Fruit fly (Drosophila melanogaster) ovary, adult (tissue): ENCODE data around the gene NELF-B.
A peak's percentile ranks its signal among the peaks of the same experiment; 100 is the strongest.

Experiments used
- CG17801 ChIP-seq: fragments of 200-800 bp; optimal IDR thresholded peaks from 2 replicates; lab custom pipeline; 2019; ENCODE audit warnings: missing biosample characterization, mild to moderate bottlenecking, missing genetic modification characterization, moderate library complexity; ENCODE audit not compliant: partially characterized antibody

NELF-B gene

DNA sequence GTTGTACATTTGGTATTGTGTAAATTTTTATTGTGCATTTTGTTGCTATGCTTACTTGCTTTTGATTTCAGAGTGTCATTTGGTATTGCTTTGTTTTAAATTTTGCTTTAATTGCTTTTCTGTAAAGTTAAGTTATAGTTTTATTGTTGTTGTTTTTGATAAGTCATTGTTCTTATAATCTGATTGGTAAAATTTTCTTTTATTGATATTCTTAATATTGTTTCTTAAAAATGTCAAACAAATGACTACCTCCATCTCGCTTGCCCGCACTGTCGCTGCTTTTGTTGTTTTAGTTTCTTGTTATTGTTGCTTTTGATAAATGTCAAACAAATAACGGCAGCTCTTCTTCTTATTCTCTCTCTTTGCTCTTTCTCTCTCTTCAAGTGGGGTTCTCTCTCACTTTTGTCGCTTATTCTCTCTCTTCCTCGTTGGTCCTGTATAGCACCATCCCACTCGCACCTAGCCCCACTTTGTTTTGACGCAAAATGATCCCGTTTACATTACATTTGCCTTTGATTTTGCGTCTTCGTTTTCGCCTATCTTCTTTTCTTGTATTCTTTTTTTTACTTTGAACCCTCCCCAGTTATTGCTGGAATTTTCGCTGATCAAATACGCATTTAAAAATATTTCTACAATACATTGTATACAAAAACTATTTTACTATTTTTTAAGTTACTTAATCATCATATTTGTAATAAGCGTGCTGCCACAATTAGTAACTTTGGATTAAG is 18.3 kb downstream of the NELF-B start:
- TF ChIP-seq CG17801 (GFP tag; lab: Kevin White, UChicago), result no peak

DNA sequence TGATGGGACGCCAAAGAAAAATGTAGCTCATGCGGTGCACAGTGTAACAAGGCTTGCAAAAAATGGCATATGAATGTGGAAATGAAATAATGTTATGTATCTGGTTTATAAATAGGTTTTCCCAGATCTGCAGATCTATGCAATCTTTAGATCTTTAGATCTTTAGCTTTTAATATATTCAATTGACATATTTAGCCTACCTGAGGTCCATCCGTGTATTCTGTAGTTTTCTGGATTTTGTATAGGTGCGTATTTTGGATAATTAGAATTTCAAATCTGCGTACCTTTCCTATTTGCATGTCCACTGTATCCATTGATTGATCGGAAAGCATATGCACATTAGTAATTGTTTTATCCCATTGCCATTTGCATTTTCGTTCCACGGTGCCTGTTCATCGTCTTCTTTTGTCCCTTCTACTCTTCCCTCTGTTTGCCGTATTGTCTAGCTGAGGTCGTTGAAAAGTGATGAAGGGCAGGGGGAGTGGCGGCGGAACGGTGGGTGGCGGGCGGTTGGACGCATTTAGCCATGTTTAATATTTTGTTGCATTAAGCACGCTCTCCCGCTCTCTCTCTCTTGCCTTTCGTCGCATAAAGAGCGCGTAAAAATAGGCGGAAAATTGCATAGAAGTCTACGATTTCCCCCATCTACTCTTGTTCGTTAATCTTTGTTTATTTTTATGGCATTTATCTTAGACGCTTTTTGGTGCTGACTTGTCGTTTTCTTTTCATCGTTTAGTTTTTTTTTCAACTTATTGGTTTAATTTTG is 19.0 kb downstream of the NELF-B start, which contains the start of gene CHES-1-like:
Gene CHES-1-like (minus strand): TSS at position 444 of the 766 bp plus-strand sequence.
- TF ChIP-seq CG17801 (GFP tag; lab: Kevin White, UChicago), result peak; percentile 90

DNA sequence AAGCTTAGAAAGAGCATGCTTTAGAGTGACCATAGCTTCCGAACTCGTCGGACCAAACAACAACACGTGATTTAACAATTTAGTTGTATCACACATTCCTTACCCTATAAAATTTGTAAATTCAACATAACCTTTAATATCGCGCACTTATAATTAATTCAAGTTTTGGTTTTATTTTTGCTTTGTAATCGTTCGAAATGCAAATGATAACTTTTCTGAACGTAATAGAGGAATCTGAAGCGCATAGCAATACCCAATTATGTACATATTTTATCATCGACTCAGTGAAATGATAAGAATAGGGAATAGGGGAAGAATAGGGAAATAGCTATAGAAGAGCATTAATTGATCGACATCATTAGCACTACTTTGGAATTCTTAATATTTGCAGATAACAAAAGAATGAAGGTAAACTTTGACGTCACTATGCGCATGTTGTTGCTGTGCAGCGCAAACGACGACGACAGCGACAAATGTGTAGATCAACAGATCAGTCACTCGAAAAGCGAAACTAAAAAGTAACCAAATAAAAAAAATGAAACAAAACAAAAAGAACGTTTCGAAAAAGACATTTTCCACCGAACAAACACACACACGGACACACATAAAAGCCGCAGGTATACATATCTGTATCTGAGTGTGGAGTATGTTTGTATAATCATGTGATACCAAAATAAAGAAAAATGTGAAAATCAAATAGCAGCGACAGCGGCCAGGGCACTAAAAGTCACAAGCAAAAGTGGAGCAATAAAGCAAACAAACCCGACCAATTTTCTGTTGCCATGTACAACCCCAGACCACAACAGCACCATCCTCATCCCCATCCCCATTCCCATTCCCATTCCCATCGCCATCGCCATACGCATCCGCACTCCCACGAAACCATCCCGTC is 20.6 kb downstream of the NELF-B start:
- no peak for TF ChIP-seq CG17801 (GFP tag; lab: Kevin White, UChicago)

DNA sequence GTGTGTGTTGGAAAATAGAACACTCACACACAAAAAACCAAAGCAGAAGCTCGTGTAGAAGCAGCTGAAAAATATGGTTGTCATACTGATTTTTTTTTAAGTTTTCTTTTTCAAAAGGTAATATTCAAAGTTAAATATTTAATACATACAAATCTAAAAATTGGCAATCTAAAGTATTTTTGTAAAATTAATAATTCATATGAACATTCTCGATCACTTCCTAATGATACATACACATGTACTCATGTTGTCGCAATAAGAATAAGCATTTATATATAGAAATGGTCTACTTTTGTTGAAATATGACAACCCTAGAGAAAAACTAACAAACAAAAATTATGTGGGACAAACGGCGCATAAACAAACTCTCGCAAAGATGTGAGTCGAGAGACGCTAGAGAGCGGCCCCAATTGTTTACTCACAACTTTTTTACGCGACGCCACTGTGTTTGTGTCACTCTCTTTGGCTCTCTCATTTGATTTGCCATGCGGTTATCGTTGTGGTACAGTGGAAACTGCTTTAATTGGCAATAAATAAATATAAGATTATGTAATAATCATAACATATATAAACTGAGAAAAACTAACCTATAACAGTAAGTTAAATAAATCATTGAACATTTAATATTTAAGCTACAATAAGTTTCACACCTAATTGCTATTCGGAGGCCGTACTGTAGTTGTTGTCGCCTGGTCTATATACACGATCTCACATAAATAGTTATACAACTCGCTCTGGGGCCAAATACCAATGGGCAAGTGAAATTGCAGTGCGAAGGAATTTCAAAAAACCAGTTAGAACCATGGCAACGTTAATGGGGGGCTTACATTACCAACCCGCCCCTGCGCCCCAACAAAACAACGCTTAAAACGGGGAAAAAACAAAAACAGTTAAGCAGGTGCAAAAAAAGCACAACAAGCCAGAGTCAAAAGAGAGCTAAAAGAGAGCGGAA is 21.5 kb downstream of the NELF-B start:
- TF ChIP-seq CG17801 (GFP tag; lab: Kevin White, UChicago), result peak; percentile 99

DNA sequence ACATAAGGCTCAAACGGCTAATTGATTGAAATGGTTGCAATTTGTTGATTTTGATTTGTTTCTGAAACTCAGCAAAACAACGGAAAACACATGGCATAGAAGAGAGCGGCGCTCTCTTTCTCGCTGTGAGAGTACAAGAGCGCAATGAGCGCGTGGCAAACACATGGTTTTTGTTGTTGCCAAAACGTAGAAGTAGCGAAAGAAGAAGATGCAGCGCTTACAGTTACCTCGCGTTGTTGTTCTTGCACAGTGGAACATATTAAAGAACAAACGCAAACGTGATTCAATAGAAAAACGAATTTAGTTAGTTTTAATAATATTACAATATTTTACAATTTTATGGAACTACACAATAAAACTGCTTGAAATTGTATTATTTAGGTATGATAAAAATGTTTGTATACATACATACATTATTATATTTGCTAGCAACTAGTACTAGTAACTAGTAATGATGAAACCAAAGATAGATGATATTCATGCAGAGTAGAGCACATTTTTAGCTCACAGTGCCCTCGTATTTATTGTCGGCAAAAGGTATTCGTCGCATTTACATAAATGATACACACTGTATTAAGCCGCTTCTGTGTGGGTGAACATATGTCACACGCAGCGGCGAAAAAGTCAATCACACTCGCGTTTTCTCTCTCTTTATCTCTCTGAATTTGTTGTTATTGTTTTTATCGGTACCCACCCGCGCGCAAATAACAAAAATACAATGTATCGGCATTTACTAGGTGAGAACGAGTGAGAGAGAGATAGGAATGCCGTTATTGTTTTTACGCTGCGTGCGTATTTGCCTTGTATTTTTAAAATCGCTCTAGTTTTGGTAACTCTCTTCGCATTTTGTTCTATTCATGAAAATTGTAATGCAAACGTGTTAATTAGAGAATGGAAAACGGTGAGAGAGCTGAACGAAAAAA is 22.7 kb downstream of the NELF-B start:
- TF ChIP-seq CG17801 (GFP tag; lab: Kevin White, UChicago), result peak; percentile 96

DNA sequence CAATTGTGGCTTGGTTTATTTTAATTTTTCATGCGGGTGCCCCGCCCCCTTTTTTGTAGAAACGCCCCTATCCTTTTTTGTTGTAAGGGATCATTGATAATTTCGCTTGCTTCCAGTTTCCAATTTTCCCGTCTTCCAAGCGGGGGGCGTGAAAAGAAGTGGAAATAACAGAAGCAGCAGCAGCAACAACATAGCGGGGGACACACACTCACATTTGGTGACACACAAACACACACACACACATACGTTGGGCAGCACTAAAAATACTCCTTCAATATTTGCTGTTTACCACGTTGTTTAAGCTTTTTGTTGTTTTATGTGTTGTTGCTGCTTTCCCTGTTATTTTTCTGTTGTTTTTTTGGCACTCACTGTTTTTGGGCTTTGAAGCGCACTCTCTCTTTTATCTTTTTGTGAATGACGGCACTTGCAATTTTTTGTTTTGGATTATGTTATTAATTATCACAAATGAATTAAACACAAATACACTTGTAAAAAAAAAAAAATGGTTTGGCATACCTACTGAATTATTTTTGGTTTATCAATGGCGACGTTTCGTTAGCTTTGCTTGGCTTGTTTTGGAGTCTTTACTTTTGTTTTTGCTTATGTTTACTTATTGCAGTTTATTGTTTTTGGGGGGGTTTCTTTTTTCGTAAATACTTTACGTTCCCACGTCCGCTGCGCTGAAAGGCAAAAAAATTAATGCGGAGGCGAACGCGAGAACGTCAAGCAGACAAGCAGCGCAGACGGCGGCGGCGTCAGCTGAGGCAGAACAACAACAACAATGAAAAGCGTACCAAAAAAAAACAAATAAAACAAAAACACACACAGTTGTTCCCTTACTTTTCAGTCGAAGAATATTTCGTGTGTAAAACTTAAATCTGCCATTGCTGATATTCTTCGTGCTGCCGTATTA is 23.6 kb downstream of the NELF-B start:
- no peak for TF ChIP-seq CG17801 (GFP tag; lab: Kevin White, UChicago)

DNA sequence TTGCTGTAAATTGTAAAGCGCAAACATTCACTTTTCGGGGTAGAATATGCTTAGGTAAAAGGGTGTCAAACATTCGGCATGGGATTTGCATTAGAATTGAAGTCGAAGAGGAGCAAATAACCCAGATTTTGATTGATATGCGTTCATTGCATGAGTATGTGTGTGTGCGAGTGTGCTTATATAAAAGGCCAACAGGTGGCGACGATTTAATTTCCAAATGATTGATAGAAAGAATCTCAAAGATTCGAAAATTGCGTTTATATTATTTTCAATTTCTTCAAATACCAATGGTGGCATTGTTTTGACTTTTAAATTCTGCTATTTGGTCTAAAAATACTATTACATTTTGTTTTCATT is 24.3 kb downstream of the NELF-B start:
- TF ChIP-seq CG17801 (GFP tag; lab: Kevin White, UChicago), result no peak

DNA sequence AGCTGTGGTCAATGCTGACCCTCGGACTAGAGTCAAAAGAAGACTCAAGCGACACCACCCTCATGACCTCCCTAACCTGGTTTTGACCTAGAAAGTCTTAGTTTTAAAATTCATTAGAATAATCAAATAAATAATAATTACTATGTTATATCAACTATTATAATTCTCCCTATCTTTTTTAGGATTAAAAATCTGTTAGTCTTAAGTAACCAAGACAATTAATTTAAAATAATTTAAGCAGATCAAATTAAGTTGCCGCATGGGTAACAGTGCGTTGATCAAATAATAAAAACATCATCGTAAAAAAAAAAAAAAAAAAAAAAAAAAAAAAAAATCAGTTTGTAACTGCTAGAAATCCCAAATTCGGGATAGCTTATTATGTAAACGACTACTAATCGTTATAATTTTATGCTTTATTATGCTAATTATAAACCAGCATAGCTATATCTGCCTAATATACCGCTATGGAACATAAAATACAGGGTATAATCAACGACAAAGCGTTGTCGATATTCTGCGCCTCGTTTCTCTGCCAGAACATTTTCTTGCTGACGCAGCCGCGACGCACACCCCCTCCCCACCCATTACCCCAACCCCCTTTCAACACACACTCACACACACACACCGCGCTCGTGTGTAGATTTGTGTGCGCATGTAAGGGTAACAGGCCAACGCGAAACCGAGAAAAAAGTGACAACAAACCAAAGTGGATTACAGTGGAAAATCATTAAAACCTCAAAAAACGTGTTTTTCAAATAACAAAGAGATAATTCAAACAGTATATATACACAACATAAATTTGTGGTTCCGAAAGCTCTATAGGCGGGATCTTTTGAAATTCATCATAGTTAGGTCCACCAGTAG is 24.9 kb downstream of the NELF-B start:
- TF ChIP-seq CG17801 (GFP tag; lab: Kevin White, UChicago), result peak; percentile 68

DNA sequence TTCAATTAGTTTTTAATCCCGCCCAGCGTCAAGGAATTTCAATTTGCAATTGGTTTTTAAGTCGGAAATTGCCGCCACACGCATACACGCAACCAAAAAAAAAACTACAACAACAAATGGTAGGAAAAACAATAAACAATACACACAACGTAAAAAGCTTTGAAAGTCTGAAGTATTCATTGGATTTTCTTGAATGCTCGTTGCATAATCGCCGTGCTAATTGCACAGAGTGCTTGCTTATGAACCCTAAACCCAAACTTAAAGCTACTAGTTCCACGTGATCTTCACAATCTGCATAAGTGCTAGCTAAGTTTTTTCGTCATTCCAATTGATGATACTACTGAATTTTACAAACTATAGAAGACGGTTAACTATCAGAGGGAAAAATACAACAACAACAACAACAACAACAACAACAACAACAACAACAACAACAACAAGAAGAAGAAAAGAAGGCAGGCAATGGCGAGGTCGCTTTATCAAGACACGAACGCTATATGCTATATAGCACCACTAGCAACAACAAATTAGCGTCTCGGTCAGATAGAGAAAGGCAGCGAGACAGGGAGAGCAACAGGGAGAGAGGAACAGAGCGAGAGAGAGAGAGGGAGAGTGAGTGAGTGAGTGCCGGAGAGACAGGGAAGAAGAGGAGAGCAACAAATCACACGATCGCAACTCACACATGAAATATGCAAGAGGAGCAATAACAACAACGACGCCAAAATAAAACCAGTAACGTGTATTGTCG is 25.8 kb downstream of the NELF-B start:
- TF ChIP-seq CG17801 (GFP tag; lab: Kevin White, UChicago), result peak; percentile 83

DNA sequence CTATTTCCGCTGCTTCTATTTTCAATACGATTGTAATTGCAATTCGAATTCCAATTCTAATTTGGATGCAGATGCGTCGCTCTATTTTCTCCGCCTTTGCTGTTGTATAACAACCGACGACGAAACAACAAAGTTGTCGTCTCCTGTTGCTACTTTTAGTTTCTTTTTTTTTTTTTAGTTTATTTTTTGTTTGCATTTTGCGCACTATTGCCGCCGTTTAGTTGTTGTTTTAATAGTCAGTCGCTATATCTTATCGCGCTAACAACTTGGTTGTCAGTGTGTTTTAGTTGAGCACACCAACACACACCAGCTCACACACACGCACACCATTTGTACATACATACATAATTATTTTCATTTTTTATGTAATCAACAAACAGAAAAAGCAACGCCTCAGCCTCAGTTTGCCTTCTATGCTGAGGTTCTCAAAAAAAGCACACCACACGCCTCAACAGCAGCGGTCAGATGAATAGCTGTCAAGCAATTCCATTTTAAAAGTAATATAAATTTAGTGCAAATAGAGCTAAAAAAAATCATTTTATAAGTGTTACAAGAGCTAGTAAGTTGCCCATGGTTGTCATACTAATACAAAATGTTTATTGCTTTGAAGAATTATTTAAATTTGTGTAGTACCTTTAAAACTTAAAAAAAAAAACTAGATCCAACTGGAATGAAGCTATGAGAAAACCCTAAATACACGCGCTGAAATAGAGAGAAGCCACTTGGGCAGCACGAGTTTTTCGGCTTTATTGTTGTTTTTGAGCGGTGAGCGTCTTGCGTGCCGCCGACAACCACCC is 26.7 kb downstream of the NELF-B start:
- peak; percentile 5 for TF ChIP-seq CG17801 (GFP tag; lab: Kevin White, UChicago)
